Worm (Caenorhabditis elegans) whole organism, L4 larva: ENCODE results near the gene C33B4.2.

Experiments used
- D1046.2 ChIP-seq: fragments of 200-800 bp; sonication (Bioruptor generic); IDR thresholded peaks from 2 replicates; pipeline ENCODE4 v1.3.6; 2022; ENCODE audit warnings: missing genetic modification characterization, missing compliant biosample characterization
- F26F4.8 ChIP-seq: fragments of 200-800 bp; sonication (Bioruptor generic); conservative IDR thresholded peaks from 2 replicates; pipeline ENCODE4 v1.3.6; 2022; ENCODE audit warnings: missing genetic modification characterization, missing compliant biosample characterization
- F37D6.2 ChIP-seq: sonication (generic microtip); optimal IDR thresholded peaks from 2 replicates; lab custom pipeline; 2016; ENCODE audit warnings: mild to moderate bottlenecking, missing genetic modification characterization, missing compliant biosample characterization
- T26A8.4 ChIP-seq: fragments of 200-800 bp; sonication (Bioruptor generic); IDR thresholded peaks from 2 replicates; pipeline ENCODE4 v1.3.6; 2022; ENCODE audit warnings: missing genetic modification characterization, missing compliant biosample characterization
- Y5F2A.4 ChIP-seq: fragments of 200-800 bp; sonication (Bioruptor generic); optimal IDR thresholded peaks from 2 replicates; lab custom pipeline; 2018; ENCODE audit warnings: mild to moderate bottlenecking, missing genetic modification characterization, missing compliant biosample characterization
- Y75B8A.6 ChIP-seq: fragments of 200-800 bp; sonication (Bioruptor generic); IDR thresholded peaks from 2 replicates; pipeline ENCODE4 v1.3.6; 2022; ENCODE audit warnings: missing genetic modification reagents, missing genetic modification characterization, missing compliant biosample characterization
- ZK337.2 ChIP-seq: fragments of 200-800 bp; sonication (Bioruptor generic); IDR thresholded peaks from 2 replicates; pipeline ENCODE4 v1.3.6; 2022; ENCODE audit warnings: missing genetic modification reagents, missing genetic modification characterization, missing compliant biosample characterization
- aha-1 ChIP-seq: fragments of 150-350 bp; peaks from one replicate; lab custom pipeline; 2014; ENCODE audit warnings: missing biosample characterization, missing genetic modification characterization
- attf-4 ChIP-seq: sonication (generic microtip); optimal IDR thresholded peaks from 3 replicates; lab custom pipeline; 2017; ENCODE audit warnings: missing biosample characterization, missing genetic modification characterization
- ceh-32 ChIP-seq: sonication (generic microtip); optimal IDR thresholded peaks from 2 replicates; lab custom pipeline; 2016; ENCODE audit warnings: mild to moderate bottlenecking, missing genetic modification characterization, missing compliant biosample characterization; ENCODE audit not compliant: poor library complexity
- ceh-44 ChIP-seq: fragments of 200-800 bp; sonication (Bioruptor generic); IDR thresholded peaks from 2 replicates; pipeline ENCODE4 v1.3.6; 2022; ENCODE audit warnings: missing genetic modification reagents, missing genetic modification characterization, missing compliant biosample characterization
- ceh-62 ChIP-seq: sonication (generic microtip); optimal IDR thresholded peaks from 2 replicates; lab custom pipeline; 2017; ENCODE audit warnings: missing biosample characterization, missing genetic modification characterization
- ceh-82 ChIP-seq: sonication (generic microtip); optimal IDR thresholded peaks from 2 replicates; lab custom pipeline; 2017; ENCODE audit warnings: missing biosample characterization, missing genetic modification characterization
- daf-16 ChIP-seq, 3 experiments: sonication (generic microtip); optimal IDR thresholded peaks; 2 replicates each; lab custom pipeline; 2016 to 2017; ENCODE audit warnings: missing genetic modification characterization in 3 of 3, missing genetic modification reagents in 3 of 3, mild to moderate bottlenecking in 2 of 3, missing compliant biosample characterization in 2 of 3, missing biosample characterization in 1 of 3, moderate library complexity in 1 of 3
- daf-8 ChIP-seq: fragments of 200-800 bp; sonication (Bioruptor generic); IDR thresholded peaks from 2 replicates; pipeline ENCODE4 v1.3.6; 2022; ENCODE audit warnings: missing genetic modification characterization, missing compliant biosample characterization
- dmd-9 ChIP-seq: fragments of 200-800 bp; sonication (Bioruptor generic); IDR thresholded peaks from 2 replicates; pipeline ENCODE4 v1.3.6; 2022; ENCODE audit warnings: missing genetic modification reagents, missing genetic modification characterization, missing compliant biosample characterization
- duxl-1 ChIP-seq: sonication (generic microtip); optimal IDR thresholded peaks from 2 replicates; lab custom pipeline; 2016; ENCODE audit warnings: mild to moderate bottlenecking, missing genetic modification characterization, moderate library complexity, missing compliant biosample characterization; ENCODE audit not compliant: poor library complexity
- dve-1 ChIP-seq: sonication (generic microtip); optimal IDR thresholded peaks from 2 replicates; lab custom pipeline; 2017; ENCODE audit warnings: antibody characterized with exemption, mild to moderate bottlenecking, missing genetic modification characterization, missing compliant biosample characterization; ENCODE audit not compliant: insufficient read depth
- egl-43 ChIP-seq: fragments of 200-800 bp; sonication (Bioruptor generic); IDR thresholded peaks from 2 replicates; pipeline ENCODE4 v1.3.6; 2022; ENCODE audit warnings: missing genetic modification reagents, missing genetic modification characterization, missing compliant biosample characterization
- fkh-10 ChIP-seq: fragments of 150-350 bp; optimal IDR thresholded peaks from 2 replicates; lab custom pipeline; 2014; ENCODE audit warnings: missing biosample characterization, missing genetic modification reagents, missing genetic modification characterization
- fos-1 ChIP-seq: fragments of 150-350 bp; optimal IDR thresholded peaks from 2 replicates; lab custom pipeline; 2014; ENCODE audit warnings: missing biosample characterization, missing genetic modification characterization
- hif-1 ChIP-seq, 2 experiments: sonication (generic microtip); optimal IDR thresholded peaks; 2 replicates each; lab custom pipeline; 2016 to 2017; ENCODE audit warnings: missing compliant biosample characterization in 2 of 2, missing genetic modification characterization in 2 of 2, missing genetic modification reagents in 2 of 2, missing genotype in 2 of 2, mild to moderate bottlenecking in 1 of 2
- lim-7 ChIP-seq: fragments of 200-800 bp; sonication (Bioruptor generic); IDR thresholded peaks from 2 replicates; pipeline ENCODE4 v1.3.6; 2022; ENCODE audit warnings: missing genetic modification characterization, missing compliant biosample characterization
- lin-13 ChIP-seq: fragments of 150-350 bp; optimal IDR thresholded peaks from 2 replicates; lab custom pipeline; 2014; ENCODE audit warnings: missing biosample characterization, missing genetic modification reagents, missing genetic modification characterization
- lin-15B ChIP-seq: fragments of 150-350 bp; sonication (generic microtip); optimal IDR thresholded peaks from 3 replicates; lab custom pipeline; 2014; ENCODE audit warnings: missing biosample characterization, missing genetic modification characterization
- lin-38 ChIP-seq: fragments of 200-800 bp; sonication (Bioruptor generic); IDR thresholded peaks from 2 replicates; pipeline ENCODE4 v1.3.6; 2022; ENCODE audit warnings: missing genetic modification reagents, missing genetic modification characterization, missing compliant biosample characterization
- lir-3 ChIP-seq: sonication (generic microtip); optimal IDR thresholded peaks from 2 replicates; lab custom pipeline; 2016; ENCODE audit warnings: mild to moderate bottlenecking, missing genetic modification characterization, missing compliant biosample characterization
- mep-1 ChIP-seq: fragments of 150-350 bp; sonication (generic microtip); optimal IDR thresholded peaks from 3 replicates; lab custom pipeline; 2014; ENCODE audit warnings: missing biosample characterization, missing genetic modification characterization
- mes-2 ChIP-seq: sonication (generic microtip); optimal IDR thresholded peaks from 2 replicates; lab custom pipeline; 2016; ENCODE audit warnings: missing genotype, mild to moderate bottlenecking, missing genetic modification characterization, missing compliant biosample characterization; ENCODE audit not compliant: poor library complexity, severe bottlenecking
- nhr-10 ChIP-seq: fragments of 150-350 bp; optimal IDR thresholded peaks from 2 replicates; lab custom pipeline; 2014; ENCODE audit warnings: missing biosample characterization, missing genetic modification characterization
- nhr-102 ChIP-seq: sonication (generic microtip); optimal IDR thresholded peaks from 2 replicates; lab custom pipeline; 2016; ENCODE audit warnings: mild to moderate bottlenecking, missing genetic modification characterization, moderate library complexity, missing compliant biosample characterization
- nhr-11 ChIP-seq: fragments of 150-350 bp; optimal IDR thresholded peaks from 2 replicates; lab custom pipeline; 2014; ENCODE audit warnings: missing biosample characterization, missing genetic modification characterization
- nhr-111 ChIP-seq: fragments of 200-800 bp; sonication (Bioruptor generic); optimal IDR thresholded peaks from 2 replicates; lab custom pipeline; 2018; ENCODE audit warnings: mild to moderate bottlenecking, missing genetic modification characterization, missing compliant biosample characterization
- nhr-237 ChIP-seq: sonication (generic microtip); optimal IDR thresholded peaks from 2 replicates; lab custom pipeline; 2017; ENCODE audit warnings: missing biosample characterization, missing genetic modification characterization
- nhr-41 ChIP-seq: fragments of 200-800 bp; sonication (Bioruptor generic); IDR thresholded peaks from 2 replicates; pipeline ENCODE4 v1.3.6; 2022; ENCODE audit warnings: missing genetic modification reagents, missing genetic modification characterization, missing compliant biosample characterization
- nhr-76 ChIP-seq: fragments of 150-350 bp; optimal IDR thresholded peaks from 2 replicates; lab custom pipeline; 2014; ENCODE audit warnings: missing biosample characterization, missing genetic modification characterization
- pha-4 ChIP-seq, 2 experiments: fragments of 150-350 bp in 1 of 2; fragments of 200-800 bp in 1 of 2; sonication (Bioruptor generic) in 1 of 2; IDR thresholded peaks in 1 of 2; optimal IDR thresholded peaks in 1 of 2; 2 replicates each; pipeline versions ENCODE4 v1.3.6 to Lab custom; 2014 to 2022; ENCODE audit warnings: missing genetic modification characterization in 2 of 2, missing genetic modification reagents in 2 of 2, missing biosample characterization in 1 of 2, missing compliant biosample characterization in 1 of 2
- pqm-1 ChIP-seq: sonication (generic microtip); optimal IDR thresholded peaks from 2 replicates; lab custom pipeline; 2017; ENCODE audit warnings: missing biosample characterization, missing genetic modification characterization
- rbr-2 ChIP-seq: sonication (generic microtip); optimal IDR thresholded peaks from 2 replicates; lab custom pipeline; 2016; ENCODE audit warnings: missing genotype, missing genetic modification characterization, missing compliant biosample characterization
- saeg-2 ChIP-seq: fragments of 200-800 bp; sonication (Bioruptor generic); IDR thresholded peaks from 2 replicates; pipeline ENCODE4 v1.3.6; 2022; ENCODE audit warnings: missing genetic modification reagents, missing genetic modification characterization, missing compliant biosample characterization
- set-16 ChIP-seq: fragments of 200-800 bp; sonication (Bioruptor generic); IDR thresholded peaks from 2 replicates; pipeline ENCODE4 v1.3.6; 2022; ENCODE audit warnings: missing genetic modification reagents, missing genetic modification characterization, missing compliant biosample characterization
- skn-1 ChIP-seq: fragments of 150-350 bp; optimal IDR thresholded peaks from 2 replicates; lab custom pipeline; 2014; ENCODE audit warnings: missing biosample characterization, missing genetic modification characterization
- snpc-1.2 ChIP-seq: fragments of 200-800 bp; sonication (Bioruptor generic); IDR thresholded peaks from 2 replicates; pipeline ENCODE4 v1.3.6; 2022; ENCODE audit warnings: missing genetic modification reagents, missing genetic modification characterization, missing compliant biosample characterization
- tra-1 ChIP-seq: fragments of 200-800 bp; sonication (Bioruptor generic); IDR thresholded peaks from 2 replicates; pipeline ENCODE4 v1.3.6; 2022; ENCODE audit warnings: missing genetic modification reagents, missing genetic modification characterization, missing compliant biosample characterization
- unc-130 ChIP-seq: sonication (generic microtip); optimal IDR thresholded peaks from 2 replicates; lab custom pipeline; 2016; ENCODE audit warnings: missing genetic modification reagents, missing genetic modification characterization, missing compliant biosample characterization
- unc-62 ChIP-seq, 3 experiments: fragments of 150-350 bp in 1 of 3; sonication (generic microtip); optimal IDR thresholded peaks in 2 of 3; peaks in 1 of 3; 1 replicate in 1 of 3; 2 replicates in 2 of 3; lab custom pipeline; 2014 to 2017; ENCODE audit warnings: missing biosample characterization in 3 of 3, missing genetic modification characterization in 3 of 3, missing genetic modification reagents in 3 of 3, missing genotype in 1 of 3
- vab-7 ChIP-seq: fragments of 200-800 bp; sonication (Bioruptor generic); IDR thresholded peaks from 2 replicates; pipeline ENCODE4 v1.3.6; 2022; ENCODE audit warnings: missing genetic modification reagents, missing genetic modification characterization, missing compliant biosample characterization
- zag-1 ChIP-seq: fragments of 150-350 bp; optimal IDR thresholded peaks from 2 replicates; lab custom pipeline; 2014; ENCODE audit warnings: missing biosample characterization, missing genetic modification characterization
- ztf-11 ChIP-seq: fragments of 150-350 bp; optimal IDR thresholded peaks from 2 replicates; lab custom pipeline; 2014; ENCODE audit warnings: missing biosample characterization, missing genetic modification characterization
- ztf-7 ChIP-seq: fragments of 150-350 bp; optimal IDR thresholded peaks from 2 replicates; lab custom pipeline; 2014; ENCODE audit warnings: missing biosample characterization, missing genetic modification characterization

The C33B4.2 gene

ce11 chrII:11345570-11346029 is 26.3 kb downstream of the C33B4.2 start, which contains the start of gene nduf-11 (continued):
- peak; percentile 53 for TF ChIP-seq lin-13
- TF ChIP-seq fkh-10 (GFP tag; lab: Kevin White, UChicago): peak; percentile 29
- no peak for TF ChIP-seq Y75B8A.6 (GFP tag; lab: Robert Waterston, UW)
- TF ChIP-seq ceh-32: no peak
- TF ChIP-seq nhr-102 (tag; lab: Kevin White, UChicago): peak; percentile 89
- TF ChIP-seq ceh-62: no peak
- peak; percentile 96 for TF ChIP-seq aha-1 (tag; lab: Kevin White, UChicago)
- TF ChIP-seq snpc-1.2 (GFP tag; lab: Robert Waterston, UW): 0 out of 2 replicates have a peak, but pooled peaks have one; percentile 28
- no peak for TF ChIP-seq F26F4.8 (GFP tag; lab: Robert Waterston, UW)
- TF ChIP-seq ZK337.2 (GFP tag; lab: Robert Waterston, UW): no peak
- TF ChIP-seq mes-2: peak; percentile 86
- TF ChIP-seq ceh-44 (GFP tag; lab: Robert Waterston, UW): no peak
- peak; percentile 28 for TF ChIP-seq unc-130
- TF ChIP-seq dve-1: peak; percentile 84
- TF ChIP-seq duxl-1 (tag; lab: Kevin White, UChicago): peak; percentile 55
- TF ChIP-seq T26A8.4: peak; percentile 80
- peak; percentile 89 for TF ChIP-seq mep-1 (tag; lab: Kevin White, UChicago)
- TF ChIP-seq pha-4 (GFP tag; IDR thresholded peaks at IDR 0.05; lab: Robert Waterston, UW): peak; percentile 77; the same call in 1 of the 2 replicates
- TF ChIP-seq pha-4 (tag; optimal IDR thresholded peaks at IDR 0.05; lab: Kevin White, UChicago): peak; percentile 64
- TF ChIP-seq saeg-2: no peak
- no peak for TF ChIP-seq dmd-9 (GFP tag; lab: Robert Waterston, UW)
- peak; percentile 68 for TF ChIP-seq F37D6.2 (tag; lab: Kevin White, UChicago)
- TF ChIP-seq lir-3 (tag; lab: Kevin White, UChicago): no peak
- no peak for TF ChIP-seq vab-7 (GFP tag; lab: Robert Waterston, UW)
- TF ChIP-seq daf-8 (GFP tag; lab: Robert Waterston, UW): no peak
- TF ChIP-seq nhr-11 (tag; lab: Kevin White, UChicago): peak; percentile 53
- peak; percentile 90 for TF ChIP-seq lin-38 (GFP tag; lab: Robert Waterston, UW)
- TF ChIP-seq ztf-11 (tag; lab: Kevin White, UChicago): no peak
- TF ChIP-seq rbr-2 (tag; lab: Kevin White, UChicago): peak; percentile 77
- TF ChIP-seq nhr-111 (GFP tag; lab: Kevin White, UChicago): no peak
- no peak for TF ChIP-seq attf-4 (tag; lab: Kevin White, UChicago)
- no peak for TF ChIP-seq D1046.2 (GFP tag; lab: Robert Waterston, UW)
- TF ChIP-seq pqm-1 (tag; lab: Kevin White, UChicago): no peak
- no peak for TF ChIP-seq set-16
- no peak for TF ChIP-seq ceh-82 (tag; lab: Kevin White, UChicago)
- TF ChIP-seq unc-62 (GFP tag; optimal IDR thresholded peaks at IDR 0.05 in 1 of 2; lab: Kevin White, UChicago): peak in 1 of 2 experiments; percentile 89
- no peak for TF ChIP-seq unc-62 (tag; optimal IDR thresholded peaks at IDR 0.05; lab: Kevin White, UChicago)
- 0 out of 2 replicates have a peak, but pooled peaks have one; percentile 3 for TF ChIP-seq egl-43 (GFP tag; lab: Robert Waterston, UW)
- TF ChIP-seq nhr-237 (tag; lab: Kevin White, UChicago): no peak
- peak in 1 of 2 experiments; percentile 42 for TF ChIP-seq hif-1 (tag; optimal IDR thresholded peaks at IDR 0.05; lab: Kevin White, UChicago)
- no peak for TF ChIP-seq lim-7
- no peak for TF ChIP-seq nhr-10 (tag; lab: Kevin White, UChicago)
- TF ChIP-seq skn-1 (tag; lab: Kevin White, UChicago): no peak
- no peak for TF ChIP-seq Y5F2A.4 (GFP tag; lab: Kevin White, UChicago)
- no peak for TF ChIP-seq nhr-41 (GFP tag; lab: Robert Waterston, UW)
- no peak for TF ChIP-seq nhr-76 (tag; lab: Kevin White, UChicago)
- TF ChIP-seq daf-16 (GFP tag; optimal IDR thresholded peaks at IDR 0.05; lab: Kevin White, UChicago): peak in 1 of 2 experiments; percentile 57
- peak; percentile 63 for TF ChIP-seq daf-16 (tag; optimal IDR thresholded peaks at IDR 0.05; lab: Kevin White, UChicago)
- no peak for TF ChIP-seq tra-1 (GFP tag; lab: Robert Waterston, UW)
- no peak for TF ChIP-seq fos-1 (tag; lab: Kevin White, UChicago)
- TF ChIP-seq zag-1 (tag; lab: Kevin White, UChicago): no peak
- TF ChIP-seq lin-15B: no peak
- peak; percentile 48 for TF ChIP-seq ztf-7 (tag; lab: Kevin White, UChicago)
